Worm (Caenorhabditis elegans) whole organism, young adult: ENCODE results near the gene col-113.

Experiments
- B0261.1 ChIP-seq: sonication (generic microtip); optimal IDR thresholded peaks from 2 replicates; lab custom pipeline; 2016; ENCODE audit warnings: mild to moderate bottlenecking, missing genetic modification characterization, moderate library complexity, missing compliant biosample characterization
- B0336.3 ChIP-seq: fragments of 200-800 bp; sonication (Bioruptor generic); IDR thresholded peaks from 2 replicates; pipeline ENCODE4 v1.3.6; 2022; ENCODE audit warnings: missing genetic modification characterization, missing compliant biosample characterization
- C06A6.2 ChIP-seq: fragments of 200-800 bp; sonication (Bioruptor generic); conservative IDR thresholded peaks from 2 replicates; pipeline ENCODE4 v1.3.6; 2022; ENCODE audit warnings: missing genetic modification characterization, missing compliant biosample characterization
- F10E7.11 ChIP-seq: sonication (generic microtip); optimal IDR thresholded peaks from 2 replicates; lab custom pipeline; 2017; ENCODE audit warnings: mild to moderate bottlenecking, missing genetic modification characterization, moderate library complexity, missing compliant biosample characterization
- F33H1.4 ChIP-seq: fragments of 200-800 bp; sonication (Bioruptor generic); IDR thresholded peaks from 2 replicates; pipeline ENCODE4 v1.3.6; 2022; ENCODE audit warnings: missing genetic modification reagents, missing genetic modification characterization, missing compliant biosample characterization
- F57A8.1 ChIP-seq: fragments of 200-800 bp; sonication (Bioruptor generic); optimal IDR thresholded peaks from 2 replicates; lab custom pipeline; 2018; ENCODE audit warnings: mild to moderate bottlenecking, missing genetic modification characterization, moderate library complexity, missing compliant biosample characterization
- K11D2.4 ChIP-seq: fragments of 200-800 bp; sonication (Bioruptor generic); IDR thresholded peaks from 2 replicates; pipeline ENCODE4 v1.3.6; 2022; ENCODE audit warnings: missing genetic modification reagents, missing genetic modification characterization, missing compliant biosample characterization
- K12H6.12 ChIP-seq: fragments of 200-800 bp; sonication (Bioruptor generic); optimal IDR thresholded peaks from 2 replicates; lab custom pipeline; 2018; ENCODE audit warnings: mild to moderate bottlenecking, missing genetic modification characterization, missing compliant biosample characterization
- Y95B8A.8 ChIP-seq: fragments of 200-800 bp; sonication (Bioruptor generic); IDR thresholded peaks from 2 replicates; pipeline ENCODE4 v1.3.6; 2022; ENCODE audit warnings: missing genetic modification reagents, missing genetic modification characterization, missing compliant biosample characterization
- akir-1 ChIP-seq: fragments of 200-800 bp; sonication (Bioruptor generic); optimal IDR thresholded peaks from 2 replicates; lab custom pipeline; 2018; ENCODE audit warnings: mild to moderate bottlenecking, missing genetic modification characterization, moderate library complexity, missing compliant biosample characterization
- aptf-2 ChIP-seq: fragments of 200-800 bp; sonication (Bioruptor generic); conservative IDR thresholded peaks from 2 replicates; pipeline ENCODE4 v1.3.6; 2022; ENCODE audit warnings: missing genetic modification reagents, missing genetic modification characterization, missing compliant biosample characterization
- aptf-3 ChIP-seq: fragments of 200-800 bp; sonication (Bioruptor generic); IDR thresholded peaks from 2 replicates; pipeline ENCODE4 v1.3.6; 2022; ENCODE audit warnings: missing genetic modification characterization, missing compliant biosample characterization
- attf-5 ChIP-seq: fragments of 200-800 bp; sonication (Bioruptor generic); optimal IDR thresholded peaks from 2 replicates; lab custom pipeline; 2018; ENCODE audit warnings: mild to moderate bottlenecking, missing genetic modification characterization, missing compliant biosample characterization
- bed-1 ChIP-seq: fragments of 200-800 bp; sonication (Bioruptor generic); IDR thresholded peaks from 2 replicates; pipeline ENCODE4 v1.3.6; 2022; ENCODE audit warnings: missing genetic modification reagents, missing genetic modification characterization, missing compliant biosample characterization
- ccch-3 ChIP-seq: fragments of 200-800 bp; sonication (Bioruptor generic); optimal IDR thresholded peaks from 2 replicates; lab custom pipeline; 2018; ENCODE audit warnings: mild to moderate bottlenecking, missing genetic modification characterization, missing compliant biosample characterization
- ceh-100 ChIP-seq: fragments of 200-800 bp; sonication (Bioruptor generic); IDR thresholded peaks from 2 replicates; pipeline ENCODE4 v1.3.6; 2022; ENCODE audit warnings: missing genetic modification reagents, missing genetic modification characterization, missing compliant biosample characterization
- dox-1 ChIP-seq: fragments of 200-800 bp; sonication (Bioruptor generic); IDR thresholded peaks from 2 replicates; pipeline ENCODE4 v1.3.6; 2022; ENCODE audit warnings: missing genetic modification reagents, missing genetic modification characterization, missing compliant biosample characterization
- efl-1 ChIP-seq: fragments of 150-350 bp; optimal IDR thresholded peaks from 2 replicates; lab custom pipeline; 2014; ENCODE audit warnings: missing biosample characterization, missing genetic modification reagents, missing genetic modification characterization
- egl-18 ChIP-seq: fragments of 200-800 bp; sonication (Bioruptor generic); IDR thresholded peaks from 2 replicates; pipeline ENCODE4 v1.3.6; 2022; ENCODE audit warnings: missing genetic modification reagents, missing genetic modification characterization, missing compliant biosample characterization
- ekl-4 ChIP-seq: fragments of 200-800 bp; sonication (Bioruptor generic); IDR thresholded peaks from 2 replicates; pipeline ENCODE4 v1.3.6; 2022; ENCODE audit warnings: missing genetic modification reagents, missing genetic modification characterization, missing compliant biosample characterization
- ets-4 ChIP-seq: fragments of 200-800 bp; sonication (Bioruptor generic); optimal IDR thresholded peaks from 2 replicates; lab custom pipeline; 2018; ENCODE audit warnings: mild to moderate bottlenecking, missing genetic modification characterization, missing compliant biosample characterization
- him-1 ChIP-seq: sonication (generic microtip); optimal IDR thresholded peaks from 2 replicates; lab custom pipeline; 2016; ENCODE audit warnings: missing genotype, missing genetic modification reagents, missing genetic modification characterization, missing compliant biosample characterization
- hmg-20 ChIP-seq: fragments of 200-800 bp; sonication (Bioruptor generic); IDR thresholded peaks from 2 replicates; pipeline ENCODE4 v1.3.6; 2022; ENCODE audit warnings: missing genetic modification reagents, missing genetic modification characterization, missing compliant biosample characterization
- lin-35 ChIP-seq, 3 experiments: fragments of 150-350 bp in 2 of 3; sonication (generic microtip) in 1 of 3; optimal IDR thresholded peaks; 2 replicates each; lab custom pipeline; 2014 to 2018; ENCODE audit warnings: missing biosample characterization in 3 of 3, missing genetic modification characterization in 3 of 3, missing genetic modification reagents in 3 of 3
- lin-40 ChIP-seq: sonication (generic microtip); optimal IDR thresholded peaks from 2 replicates; lab custom pipeline; 2016; ENCODE audit warnings: missing genetic modification characterization, mild to moderate bottlenecking, missing compliant biosample characterization, missing genotype, missing genetic modification reagents
- lin-54 ChIP-seq: fragments of 200-800 bp; sonication (Bioruptor generic); optimal IDR thresholded peaks from 2 replicates; lab custom pipeline; 2018; ENCODE audit warnings: mild to moderate bottlenecking, missing genetic modification characterization, missing compliant biosample characterization
- lir-1 ChIP-seq: fragments of 200-800 bp; sonication (Bioruptor generic); conservative IDR thresholded peaks from 2 replicates; pipeline ENCODE4 v1.3.6; 2022; ENCODE audit warnings: missing genetic modification reagents, missing genetic modification characterization, missing compliant biosample characterization
- lsl-1 ChIP-seq: fragments of 200-800 bp; sonication (Bioruptor generic); optimal IDR thresholded peaks from 2 replicates; lab custom pipeline; 2018; ENCODE audit warnings: mild to moderate bottlenecking, missing genetic modification characterization, moderate library complexity, missing compliant biosample characterization
- lsy-27 ChIP-seq: sonication (generic microtip); optimal IDR thresholded peaks from 2 replicates; lab custom pipeline; 2017; ENCODE audit warnings: missing genetic modification characterization, mild to moderate bottlenecking, missing compliant biosample characterization, antibody characterized with exemption, missing genotype, borderline replicate concordance; ENCODE audit not compliant: insufficient read depth
- madf-3 ChIP-seq: fragments of 200-800 bp; sonication (Bioruptor generic); IDR thresholded peaks from 2 replicates; pipeline ENCODE4 v1.3.6; 2022; ENCODE audit warnings: missing genetic modification reagents, missing genetic modification characterization, missing compliant biosample characterization
- mxl-1 ChIP-seq: sonication (generic microtip); optimal IDR thresholded peaks from 2 replicates; lab custom pipeline; 2016; ENCODE audit warnings: missing genetic modification characterization, missing compliant biosample characterization
- nhr-90 ChIP-seq: sonication (generic microtip); optimal IDR thresholded peaks from 2 replicates; lab custom pipeline; 2016; ENCODE audit warnings: missing genotype, mild to moderate bottlenecking, missing genetic modification characterization, missing compliant biosample characterization
- pbrm-1 ChIP-seq: fragments of 200-800 bp; sonication (Bioruptor generic); IDR thresholded peaks from 2 replicates; pipeline ENCODE4 v1.3.6; 2022; ENCODE audit warnings: missing genetic modification reagents, missing genetic modification characterization, missing compliant biosample characterization
- snpc-1.3 ChIP-seq: sonication (generic microtip); optimal IDR thresholded peaks from 2 replicates; lab custom pipeline; 2017; ENCODE audit warnings: missing genetic modification characterization, mild to moderate bottlenecking, missing compliant biosample characterization, antibody characterized with exemption, moderate library complexity, missing genotype, missing genetic modification reagents; ENCODE audit not compliant: insufficient read depth
- snpc-3.4 ChIP-seq: sonication (generic microtip); optimal IDR thresholded peaks from 2 replicates; lab custom pipeline; 2017; ENCODE audit warnings: missing genetic modification characterization, mild to moderate bottlenecking, missing compliant biosample characterization, antibody characterized with exemption, moderate library complexity, missing genotype, missing genetic modification reagents
- unc-130 ChIP-seq: sonication (generic microtip); optimal IDR thresholded peaks from 2 replicates; lab custom pipeline; 2016; ENCODE audit warnings: missing genetic modification reagents, missing genetic modification characterization, missing compliant biosample characterization
- zfh-2 ChIP-seq: fragments of 200-800 bp; sonication (Bioruptor generic); conservative IDR thresholded peaks from 2 replicates; pipeline ENCODE4 v1.3.6; 2022; ENCODE audit warnings: missing genetic modification reagents, missing genetic modification characterization, missing compliant biosample characterization
- ztf-22 ChIP-seq: fragments of 200-800 bp; sonication (Bioruptor generic); optimal IDR thresholded peaks from 2 replicates; lab custom pipeline; 2018; ENCODE audit warnings: mild to moderate bottlenecking, missing genetic modification characterization, moderate library complexity, missing compliant biosample characterization
- ztf-25 ChIP-seq: fragments of 200-800 bp; sonication (Bioruptor generic); IDR thresholded peaks from 2 replicates; pipeline ENCODE4 v1.3.6; 2022; ENCODE audit warnings: missing genetic modification reagents, missing genetic modification characterization, missing compliant biosample characterization
- ztf-26 ChIP-seq: sonication (generic microtip); optimal IDR thresholded peaks from 2 replicates; lab custom pipeline; 2017; ENCODE audit warnings: missing genetic modification characterization, missing compliant biosample characterization

The col-113 gene

ce11 chrIV:7152409-7152808 is at the start of gene col-113:
col-113 (minus strand) TSS chrIV:7152509.
- TF ChIP-seq ztf-26 (tag; lab: Kevin White, UChicago) (no peak), ceh-100 (GFP tag; lab: Robert Waterston, UW) (no peak), ets-4 (GFP tag; lab: Kevin White, UChicago) (no peak), lin-40 (tag; lab: Kevin White, UChicago) (no peak), aptf-3 (GFP tag; lab: Robert Waterston, UW) (no peak), mxl-1 (tag; lab: Kevin White, UChicago) (no peak), hmg-20 (GFP tag; lab: Robert Waterston, UW) (no peak), dox-1 (GFP tag; lab: Robert Waterston, UW) (no peak), K11D2.4 (no peak), attf-5 (GFP tag; lab: Kevin White, UChicago) (no peak), unc-130 (GFP tag; lab: Kevin White, UChicago) (no peak), efl-1 (GFP tag; lab: Kevin White, UChicago) (no peak)

DNA sequence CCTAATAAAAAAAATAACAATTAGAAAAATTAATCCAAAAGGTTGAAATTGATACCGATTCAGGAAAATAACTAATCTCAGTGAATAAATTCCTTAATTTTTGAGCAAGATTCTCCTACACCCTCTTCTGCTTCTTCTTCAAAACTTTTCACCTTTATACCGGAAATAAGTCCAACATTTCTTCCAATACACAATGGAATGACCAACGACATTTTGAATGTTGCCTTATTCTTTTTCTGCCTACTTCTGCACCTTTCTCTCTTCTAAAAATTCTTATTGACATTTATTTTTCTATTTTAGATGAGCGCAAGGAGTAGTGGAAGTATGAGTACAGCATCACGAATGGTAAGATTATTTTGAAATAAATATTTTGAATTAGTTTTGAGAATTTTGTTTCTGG is 44.5 kb upstream of the col-113 start, which contains the start of gene unc-8:
unc-8 (plus strand) TSS at position 301 of the 400 bp plus-strand sequence.
- no peak for TF ChIP-seq snpc-3.4 (tag; lab: Kevin White, UChicago)
- TF ChIP-seq ztf-25 (GFP tag; lab: Robert Waterston, UW): no peak
- TF ChIP-seq Y95B8A.8 (GFP tag; lab: Robert Waterston, UW): no peak
- no peak for TF ChIP-seq ztf-22
- no peak for TF ChIP-seq F57A8.1
- no peak for TF ChIP-seq madf-3 (GFP tag; lab: Robert Waterston, UW)
- TF ChIP-seq F10E7.11 (tag; lab: Kevin White, UChicago): no peak
- TF ChIP-seq F33H1.4 (GFP tag; lab: Robert Waterston, UW): no peak
- TF ChIP-seq lin-40 (tag; lab: Kevin White, UChicago): no peak
- no peak for TF ChIP-seq pbrm-1 (GFP tag; lab: Robert Waterston, UW)
- TF ChIP-seq aptf-2 (GFP tag; lab: Robert Waterston, UW): no peak
- no peak for TF ChIP-seq B0336.3 (GFP tag; lab: Robert Waterston, UW)

DNA sequence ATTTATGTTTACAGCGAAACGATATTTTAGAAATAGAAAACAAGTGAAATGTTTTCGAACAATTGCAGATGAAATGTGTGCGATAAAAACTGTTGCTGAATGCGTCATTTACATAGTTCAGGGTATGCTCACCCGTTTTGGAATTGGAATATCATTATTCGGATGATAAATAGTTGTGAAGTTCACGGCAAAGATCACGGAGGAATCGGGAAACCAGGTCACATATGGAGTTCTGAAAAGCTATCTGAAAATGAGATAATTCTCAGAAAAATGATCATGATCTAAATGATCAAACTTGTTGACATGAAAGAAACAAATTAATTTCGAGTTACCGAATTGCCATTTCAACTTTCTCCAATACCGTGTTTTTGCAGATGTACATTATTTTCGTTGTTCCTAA is 43.4 kb upstream of the col-113 start, which contains the start of gene best-16:
best-16 (minus strand) TSS at position 101 of the 400 bp plus-strand sequence.
- no peak for TF ChIP-seq K12H6.12 (tag; lab: Kevin White, UChicago)
- no peak for TF ChIP-seq lsy-27 (tag; lab: Kevin White, UChicago)
- no peak for TF ChIP-seq snpc-1.3 (tag; lab: Kevin White, UChicago)
- TF ChIP-seq lin-54 (GFP tag; lab: Kevin White, UChicago): no peak
- no peak for TF ChIP-seq lsl-1 (GFP tag; lab: Kevin White, UChicago)
- no peak for TF ChIP-seq him-1 (tag; lab: Kevin White, UChicago)
- TF ChIP-seq C06A6.2: no peak
- TF ChIP-seq nhr-90 (tag; lab: Kevin White, UChicago): no peak
- no peak for TF ChIP-seq akir-1

DNA sequence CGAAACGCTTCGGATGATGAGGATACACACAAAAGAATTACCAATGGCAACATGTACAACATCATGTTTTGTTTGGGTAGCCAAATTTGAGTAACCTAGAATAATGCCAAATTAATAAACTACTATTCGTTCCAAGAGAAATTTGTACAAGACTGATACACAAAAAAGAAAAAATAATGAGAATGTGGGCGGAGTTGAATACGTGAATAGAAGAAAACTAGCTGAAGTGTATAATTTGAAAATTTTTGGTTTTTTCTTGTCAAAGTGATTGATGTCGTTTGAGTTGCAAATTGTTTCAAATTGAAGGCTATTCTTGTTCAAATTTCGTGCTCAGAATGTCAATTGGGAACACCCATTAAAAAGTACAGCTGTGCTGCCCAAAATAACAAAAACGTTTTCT is 39.4 kb upstream of the col-113 start, which contains the start of gene R13A1.5:
R13A1.5 (minus strand) TSS at position 101 of the 400 bp plus-strand sequence.
- TF ChIP-seq zfh-2: no peak
- no peak for TF ChIP-seq bed-1 (GFP tag; lab: Robert Waterston, UW)
- no peak for TF ChIP-seq lsy-27 (tag; lab: Kevin White, UChicago)
- TF ChIP-seq B0261.1 (tag; lab: Kevin White, UChicago): no peak
- no peak for TF ChIP-seq egl-18
- no peak for TF ChIP-seq B0336.3 (GFP tag; lab: Robert Waterston, UW)
- TF ChIP-seq lin-35 (GFP tag; optimal IDR thresholded peaks at IDR 0.05; lab: Kevin White, UChicago): no peak
- no peak for TF ChIP-seq lir-1
- no peak for TF ChIP-seq ccch-3 (GFP tag; lab: Kevin White, UChicago)
- no peak for TF ChIP-seq K11D2.4
- TF ChIP-seq lin-40 (tag; lab: Kevin White, UChicago): no peak
- TF ChIP-seq ekl-4 (GFP tag; lab: Robert Waterston, UW): no peak
